Fruit fly (Drosophila melanogaster) whole organism, embryonic: Measurements from ENCODE around the gene Dhpr.

Source experiments
- CG10147 ChIP-seq: fragments of 200-800 bp; sonication (Bioruptor generic); optimal IDR thresholded peaks from 2 replicates; lab custom pipeline; 2019; ENCODE audit warnings: missing biosample characterization, mild to moderate bottlenecking, missing genetic modification characterization, moderate library complexity
- CG10543 ChIP-seq: fragments of 200-800 bp; sonication (Bioruptor generic); optimal IDR thresholded peaks from 3 replicates; lab custom pipeline; 2017; ENCODE audit warnings: missing biosample characterization, mild to moderate bottlenecking, missing genetic modification characterization, moderate library complexity
- CG10565 ChIP-seq: fragments of 200-800 bp; sonication (Bioruptor generic); optimal IDR thresholded peaks from 3 replicates; lab custom pipeline; 2016; ENCODE audit warnings: missing biosample characterization, mild to moderate bottlenecking, missing genetic modification characterization
- CG11093 ChIP-seq: fragments of 200-800 bp; sonication (Bioruptor generic); IDR thresholded peaks from 3 replicates; pipeline ENCODE4 v1.3.6; 2022; ENCODE audit warnings: missing biosample characterization, missing genetic modification characterization
- CG17802 ChIP-seq: fragments of 200-800 bp; sonication (Bioruptor generic); optimal IDR thresholded peaks from 2 replicates; lab custom pipeline; 2018; ENCODE audit warnings: missing biosample characterization, mild to moderate bottlenecking, missing genetic modification characterization, moderate library complexity
- CG2199 ChIP-seq: fragments of 200-800 bp; sonication (Bioruptor generic); IDR thresholded peaks from 3 replicates; pipeline ENCODE4 v1.3.6; 2022; ENCODE audit warnings: missing biosample characterization, missing genetic modification characterization
- CG2712 ChIP-seq: fragments of 200-800 bp; optimal IDR thresholded peaks from 3 replicates; lab custom pipeline; 2019; ENCODE audit warnings: missing biosample characterization, mild to moderate bottlenecking, missing genetic modification characterization, moderate library complexity
- CG31441 ChIP-seq: fragments of 200-800 bp; sonication (Bioruptor generic); IDR thresholded peaks from 2 replicates; pipeline ENCODE4 v1.3.6; 2022; ENCODE audit warnings: missing biosample characterization, missing genetic modification characterization
- CG32767 ChIP-seq: fragments of 200-800 bp; sonication (Bioruptor generic); IDR thresholded peaks from 2 replicates; pipeline ENCODE4 v1.3.6; 2022; ENCODE audit warnings: missing biosample characterization, missing genetic modification characterization
- CG6175 ChIP-seq: fragments of 200-800 bp; sonication (Bioruptor generic); IDR thresholded peaks from 3 replicates; pipeline ENCODE4 v1.3.6; 2022; ENCODE audit warnings: missing biosample characterization, missing genetic modification characterization
- CG7271 ChIP-seq: fragments of 200-800 bp; sonication (Bioruptor generic); optimal IDR thresholded peaks from 2 replicates; lab custom pipeline; 2018; ENCODE audit warnings: missing biosample characterization, mild to moderate bottlenecking, missing genetic modification characterization, moderate library complexity
- CG7987 ChIP-seq: fragments of 200-800 bp; sonication (Bioruptor generic); optimal IDR thresholded peaks from 2 replicates; lab custom pipeline; 2018; ENCODE audit warnings: missing biosample characterization, mild to moderate bottlenecking, missing genetic modification characterization, moderate library complexity
- CG8944 ChIP-seq: fragments of 200-800 bp; sonication (Bioruptor generic); optimal IDR thresholded peaks from 3 replicates; lab custom pipeline; 2016; ENCODE audit warnings: missing biosample characterization, missing genetic modification characterization
- GATAe ChIP-seq: fragments of 200-800 bp; sonication (Bioruptor generic); conservative IDR thresholded peaks from 2 replicates; pipeline ENCODE4 v1.3.6; 2022; ENCODE audit warnings: missing biosample characterization, missing genetic modification characterization
- Gsc ChIP-seq: fragments of 200-800 bp; sonication (Bioruptor generic); IDR thresholded peaks from 2 replicates; pipeline ENCODE4 v1.3.6; 2022; ENCODE audit warnings: missing biosample characterization, missing genetic modification characterization
- HLH3B ChIP-seq: fragments of 200-800 bp; sonication (Bioruptor generic); IDR thresholded peaks from 2 replicates; pipeline ENCODE4 v1.3.6; 2022; ENCODE audit warnings: missing biosample characterization, missing genetic modification characterization
- Max ChIP-seq: fragments of 200-800 bp; sonication (Bioruptor generic); optimal IDR thresholded peaks from 2 replicates; lab custom pipeline; 2016; ENCODE audit warnings: missing biosample characterization, mild to moderate bottlenecking, missing genetic modification characterization
- Med ChIP-seq: fragments of 200-800 bp; sonication (Bioruptor generic); peaks from one replicate; lab custom pipeline; 2016; ENCODE audit warnings: missing biosample characterization, missing genetic modification characterization, mild to moderate bottlenecking, inconsistent platforms, moderate library complexity
- Nf-YB ChIP-seq: fragments of 200-800 bp; sonication (Bioruptor generic); optimal IDR thresholded peaks from 3 replicates; lab custom pipeline; 2019; ENCODE audit warnings: missing biosample characterization, mild to moderate bottlenecking, missing genetic modification characterization, moderate library complexity
- Nf-YC ChIP-seq: fragments of 200-800 bp; optimal IDR thresholded peaks from 3 replicates; lab custom pipeline; 2019; ENCODE audit warnings: missing biosample characterization, mild to moderate bottlenecking, missing genetic modification characterization, moderate library complexity
- Rfx ChIP-seq: fragments of 200-800 bp; sonication (Bioruptor generic); IDR thresholded peaks from 2 replicates; pipeline ENCODE4 v1.3.6; 2022; ENCODE audit warnings: missing biosample characterization, missing genetic modification characterization
- chinmo ChIP-seq: fragments of 200-800 bp; sonication (Bioruptor generic); IDR thresholded peaks from 4 replicates; pipeline ENCODE4 v1.3.6; 2022; ENCODE audit warnings: missing biosample characterization, missing genetic modification characterization; ENCODE audit not compliant: partially characterized antibody
- ci ChIP-seq: fragments of 200-800 bp; sonication (Bioruptor generic); IDR thresholded peaks from 3 replicates; pipeline ENCODE4 v1.3.6; 2022; ENCODE audit warnings: missing biosample characterization, missing genetic modification characterization
- crol ChIP-seq: fragments of 200-800 bp; sonication (Bioruptor generic); IDR thresholded peaks from 2 replicates; pipeline ENCODE4 v1.3.6; 2022; ENCODE audit warnings: missing biosample characterization, missing genetic modification characterization
- exex ChIP-seq: fragments of 200-800 bp; sonication (Bioruptor generic); optimal IDR thresholded peaks from 4 replicates; lab custom pipeline; 2018; ENCODE audit warnings: missing biosample characterization, mild to moderate bottlenecking, missing genetic modification characterization, moderate library complexity
- fd102C ChIP-seq: fragments of 200-800 bp; sonication (Bioruptor generic); optimal IDR thresholded peaks from 2 replicates; lab custom pipeline; 2018; ENCODE audit warnings: missing biosample characterization, mild to moderate bottlenecking, missing genetic modification characterization, moderate library complexity
- grn ChIP-seq: fragments of 200-800 bp; sonication (Bioruptor generic); optimal IDR thresholded peaks from 3 replicates; lab custom pipeline; 2017; ENCODE audit warnings: missing biosample characterization, missing genetic modification characterization
- lab ChIP-seq: fragments of 200-800 bp; sonication (Bioruptor generic); optimal IDR thresholded peaks from 3 replicates; lab custom pipeline; 2017; ENCODE audit warnings: missing biosample characterization, missing genetic modification characterization, mild to moderate bottlenecking, moderate library complexity, missing genetic modification reagents
- lola ChIP-seq, 3 experiments: fragments of >200 bp in 2 of 3; fragments of 200-800 bp in 1 of 3; sonication (Bioruptor generic) in 1 of 3; optimal IDR thresholded peaks; 2 replicates each; lab custom pipeline; 2017 to 2019; ENCODE audit warnings: missing biosample characterization in 3 of 3, missing genetic modification characterization in 3 of 3, mild to moderate bottlenecking in 1 of 3, moderate library complexity in 1 of 3
- mirr ChIP-seq: fragments of 200-800 bp; sonication (Bioruptor generic); optimal IDR thresholded peaks from 3 replicates; lab custom pipeline; 2018; ENCODE audit warnings: missing biosample characterization, mild to moderate bottlenecking, missing genetic modification characterization
- pan ChIP-seq, 4 experiments: fragments of >200 bp in 3 of 4; fragments of 200-800 bp in 1 of 4; sonication (Bioruptor generic) in 1 of 4; optimal IDR thresholded peaks in 3 of 4; IDR thresholded peaks in 1 of 4; 2 replicates each; pipeline versions ENCODE4 v1.3.6 to Lab custom; 2017 to 2022; ENCODE audit warnings: missing biosample characterization in 2 of 4, missing genetic modification characterization in 2 of 4, mixed read lengths in 1 of 4
- pb ChIP-seq: fragments of 200-800 bp; sonication (Bioruptor generic); optimal IDR thresholded peaks from 3 replicates; lab custom pipeline; 2016; ENCODE audit warnings: missing biosample characterization, missing genetic modification characterization
- peb ChIP-seq: fragments of 200-800 bp; sonication (Bioruptor generic); IDR thresholded peaks from 2 replicates; pipeline ENCODE4 v1.3.6; 2022; ENCODE audit warnings: missing biosample characterization, missing genetic modification characterization
- pfk ChIP-seq: fragments of 200-800 bp; sonication (Bioruptor generic); optimal IDR thresholded peaks from 2 replicates; lab custom pipeline; 2018; ENCODE audit warnings: missing biosample characterization, mild to moderate bottlenecking, missing genetic modification characterization, moderate library complexity
- sd ChIP-seq: fragments of 200-800 bp; sonication (Bioruptor generic); optimal IDR thresholded peaks from 3 replicates; lab custom pipeline; 2018; ENCODE audit warnings: missing biosample characterization, mild to moderate bottlenecking, missing genetic modification characterization, moderate library complexity
- sob ChIP-seq: fragments of 200-800 bp; sonication (Bioruptor generic); IDR thresholded peaks from 2 replicates; pipeline ENCODE4 v1.3.6; 2022; ENCODE audit warnings: missing biosample characterization, missing genetic modification characterization
- sr ChIP-seq: fragments of 200-800 bp; sonication (Bioruptor generic); IDR thresholded peaks from 3 replicates; pipeline ENCODE4 v1.3.6; 2022; ENCODE audit warnings: missing biosample characterization, missing genetic modification characterization
- sug ChIP-seq: fragments of 200-800 bp; optimal IDR thresholded peaks from 2 replicates; lab custom pipeline; 2019; ENCODE audit warnings: missing biosample characterization, mild to moderate bottlenecking, missing genetic modification characterization, moderate library complexity
- vvl ChIP-seq: fragments of 200-800 bp; sonication (Bioruptor generic); IDR thresholded peaks from 2 replicates; pipeline ENCODE4 v1.3.6; 2022; ENCODE audit warnings: missing biosample characterization, missing genetic modification characterization
- z ChIP-seq: fragments of 200-800 bp; sonication (Bioruptor generic); IDR thresholded peaks from 3 replicates; pipeline ENCODE4 v1.3.6; 2022; ENCODE audit warnings: missing biosample characterization, missing genetic modification characterization

The Dhpr gene

dm6 chr3L:9114404-9114803 lies 20.0 kb upstream of the Dhpr start:
- TF ChIP-seq CG10565 (GFP tag; lab: Kevin White, UChicago) (no peak), fd102C (GFP tag; lab: Kevin White, UChicago) (no peak), Med (no peak), CG10543 (GFP tag; lab: Kevin White, UChicago) (peak; percentile 11), CG8944 (GFP tag; lab: Kevin White, UChicago) (no peak), sob (GFP tag; lab: Robert Waterston, UW) (0 out of 2 replicates have a peak, but pooled peaks have one; percentile 7), Nf-YB (GFP tag; lab: Kevin White, UChicago) (peak; percentile 40), crol (GFP tag; lab: Robert Waterston, UW) (peak; percentile 87), CG10147 (GFP tag; lab: Kevin White, UChicago) (no peak), pfk (GFP tag; lab: Kevin White, UChicago) (no peak), HLH3B (no peak), sd (peak; percentile 60), GATAe (GFP tag; lab: Robert Waterston, UW) (peak; percentile 70; the same call in 1 of the 2 replicates), lab (GFP tag; lab: Kevin White, UChicago) (peak; percentile 69), sr (GFP tag; lab: Robert Waterston, UW) (0 out of 3 replicates have a peak, but pooled peaks have one; percentile 21), vvl (0 out of 2 replicates have a peak, but pooled peaks have one; percentile 18), Rfx (GFP tag; lab: Robert Waterston, UW) (no peak), sug (tag; lab: Kevin White, UChicago) (peak; percentile 63), z (GFP tag; lab: Robert Waterston, UW) (no peak), CG32767 (GFP tag; lab: Robert Waterston, UW) (no peak), peb (GFP tag; lab: Robert Waterston, UW) (no peak), CG11093 (GFP tag; lab: Robert Waterston, UW) (no peak), chinmo (GFP tag; lab: Robert Waterston, UW) (0 out of 4 replicates have a peak, but pooled peaks have one; percentile 11), Gsc (GFP tag; lab: Robert Waterston, UW) (no peak), lola (GFP tag; optimal IDR thresholded peaks at IDR 0.05; lab: Kevin White, UChicago) (no peak), Max (GFP tag; lab: Kevin White, UChicago) (no peak), CG7271 (tag; lab: Kevin White, UChicago) (no peak), CG2199 (GFP tag; lab: Robert Waterston, UW) (peak; percentile 80; the same call in 2 of the 3 replicates), CG31441 (GFP tag; lab: Robert Waterston, UW) (no peak), ci (peak; percentile 27; the same call in 2 of the 3 replicates), CG6175 (no peak), CG2712 (tag; lab: Kevin White, UChicago) (no peak), grn (GFP tag; lab: Kevin White, UChicago) (peak; percentile 91), Nf-YC (tag; lab: Kevin White, UChicago) (peak; percentile 37), pb (GFP tag; lab: Kevin White, UChicago) (no peak), mirr (GFP tag; lab: Kevin White, UChicago) (peak; percentile 42), pan (optimal IDR thresholded peaks at IDR 0.05; lab: Kevin White, UChicago) (no peak), pan (GFP tag; optimal IDR thresholded peaks at IDR 0.05 in 1 of 2, IDR thresholded peaks at IDR 0.05 in 1 of 2) (peak in 1 of 2 experiments; percentile 33), exex (tag; lab: Kevin White, UChicago) (peak; percentile 65), CG7987 (no peak), CG17802 (no peak)
